Fruit fly (Drosophila melanogaster) whole organism, embryonic: Measurements from ENCODE around the gene CG5986.
A peak's percentile ranks its signal among the peaks of the same experiment; 100 is the strongest.

Experiments used
- Bdp1 ChIP-seq: fragments of 200-800 bp; sonication (Bioruptor generic); optimal IDR thresholded peaks from 3 replicates; lab custom pipeline; 2016; ENCODE audit warnings: missing biosample characterization, missing genetic modification characterization
- CG12219 ChIP-seq: fragments of 200-800 bp; sonication (Bioruptor generic); optimal IDR thresholded peaks from 3 replicates; lab custom pipeline; 2018; ENCODE audit warnings: missing biosample characterization, mild to moderate bottlenecking, missing genetic modification characterization
- CG12299 ChIP-seq: fragments of 200-800 bp; sonication (Bioruptor generic); optimal IDR thresholded peaks from 2 replicates; lab custom pipeline; 2018; ENCODE audit warnings: missing biosample characterization, mild to moderate bottlenecking, missing genetic modification characterization
- CG1233 ChIP-seq: fragments of 200-800 bp; sonication (Bioruptor generic); optimal IDR thresholded peaks from 4 replicates; lab custom pipeline; 2018; ENCODE audit warnings: missing biosample characterization, mild to moderate bottlenecking, missing genetic modification characterization
- CG14014 ChIP-seq: fragments of 200-800 bp; sonication (Bioruptor generic); IDR thresholded peaks from 2 replicates; pipeline ENCODE4 v1.3.6; 2022; ENCODE audit warnings: missing biosample characterization, missing genetic modification characterization
- CG15269 ChIP-seq: fragments of 200-800 bp; sonication (Bioruptor generic); optimal IDR thresholded peaks from 2 replicates; lab custom pipeline; 2018; ENCODE audit warnings: missing biosample characterization, mild to moderate bottlenecking, missing genetic modification characterization, moderate library complexity
- CG15601 ChIP-seq: fragments of 200-800 bp; sonication (Bioruptor generic); optimal IDR thresholded peaks from 3 replicates; lab custom pipeline; 2019; ENCODE audit warnings: missing biosample characterization, mild to moderate bottlenecking, missing genetic modification characterization, moderate library complexity
- CG1602 ChIP-seq: fragments of 200-800 bp; sonication (Bioruptor generic); optimal IDR thresholded peaks from 3 replicates; lab custom pipeline; 2016; ENCODE audit warnings: missing biosample characterization, missing genetic modification characterization
- CG17328 ChIP-seq: fragments of 200-800 bp; sonication (Bioruptor generic); IDR thresholded peaks from 2 replicates; pipeline ENCODE4 v1.3.6; 2022; ENCODE audit warnings: missing biosample characterization, missing genetic modification characterization
- CG17912 ChIP-seq: fragments of 200-800 bp; sonication (Bioruptor generic); optimal IDR thresholded peaks from 2 replicates; lab custom pipeline; 2018; ENCODE audit warnings: missing biosample characterization, mild to moderate bottlenecking, missing genetic modification characterization
- CG1792 ChIP-seq: fragments of 200-800 bp; sonication (Bioruptor generic); optimal IDR thresholded peaks from 2 replicates; lab custom pipeline; 2016; ENCODE audit warnings: missing biosample characterization, missing genetic modification characterization
- CG2129 ChIP-seq: fragments of 200-800 bp; sonication (Bioruptor generic); IDR thresholded peaks from 2 replicates; pipeline ENCODE4 v1.3.6; 2022; ENCODE audit warnings: missing biosample characterization, missing genetic modification characterization; ENCODE audit not compliant: partially characterized antibody
- CG2875 ChIP-seq: fragments of 200-800 bp; sonication (Bioruptor generic); optimal IDR thresholded peaks from 2 replicates; lab custom pipeline; 2017; ENCODE audit warnings: missing biosample characterization, mild to moderate bottlenecking, missing genetic modification characterization, missing genetic modification reagents
- CG30020 ChIP-seq: fragments of 200-800 bp; optimal IDR thresholded peaks from 2 replicates; lab custom pipeline; 2019; ENCODE audit warnings: missing biosample characterization, mild to moderate bottlenecking, missing genetic modification characterization, moderate library complexity
- CG30431 ChIP-seq: fragments of 200-800 bp; sonication (Bioruptor generic); optimal IDR thresholded peaks from 2 replicates; lab custom pipeline; 2017; ENCODE audit warnings: missing biosample characterization, missing genetic modification characterization
- CG3847 ChIP-seq: fragments of 200-800 bp; sonication (Bioruptor generic); IDR thresholded peaks from 2 replicates; pipeline ENCODE4 v1.3.6; 2022; ENCODE audit warnings: missing biosample characterization, missing genetic modification characterization
- CG4730 ChIP-seq: fragments of 200-800 bp; sonication (Bioruptor generic); IDR thresholded peaks from 2 replicates; pipeline ENCODE4 v1.3.6; 2022; ENCODE audit warnings: missing biosample characterization, missing genetic modification characterization
- CG9817 ChIP-seq: fragments of 200-800 bp; sonication (Bioruptor generic); optimal IDR thresholded peaks from 2 replicates; lab custom pipeline; 2018; ENCODE audit warnings: missing biosample characterization, mild to moderate bottlenecking, missing genetic modification characterization, moderate library complexity
- D19B ChIP-seq: fragments of 200-800 bp; sonication (Bioruptor generic); optimal IDR thresholded peaks from 2 replicates; lab custom pipeline; 2017; ENCODE audit warnings: missing biosample characterization, mild to moderate bottlenecking, missing genetic modification characterization
- Dll ChIP-seq: fragments of 200-800 bp; sonication (Bioruptor generic); IDR thresholded peaks from 4 replicates; pipeline ENCODE4 v1.3.6; 2022; ENCODE audit warnings: missing biosample characterization, missing genetic modification characterization; ENCODE audit not compliant: partially characterized antibody
- Eip74EF ChIP-seq, 2 experiments: fragments of 200-800 bp in 1 of 2; fragments of >200 bp in 1 of 2; sonication (Bioruptor generic) in 1 of 2; optimal IDR thresholded peaks; 2 replicates each; lab custom pipeline; 2017 to 2019; ENCODE audit warnings: missing biosample characterization in 2 of 2, missing genetic modification characterization in 2 of 2, mild to moderate bottlenecking in 1 of 2, moderate library complexity in 1 of 2
- HLH54F ChIP-seq: fragments of 200-800 bp; sonication (Bioruptor generic); optimal IDR thresholded peaks from 3 replicates; lab custom pipeline; 2016; ENCODE audit warnings: missing biosample characterization, missing genetic modification characterization
- HmgZ ChIP-seq: fragments of 200-800 bp; sonication (Bioruptor generic); optimal IDR thresholded peaks from 2 replicates; lab custom pipeline; 2018; ENCODE audit warnings: missing biosample characterization, mild to moderate bottlenecking, missing genetic modification characterization
- Hr51 ChIP-seq, 2 experiments: fragments of 200-800 bp; sonication (Bioruptor generic); optimal IDR thresholded peaks; 2 replicates in 1 of 2; 3 replicates in 1 of 2; lab custom pipeline; 2016 to 2018; ENCODE audit warnings: missing biosample characterization in 2 of 2, missing genetic modification characterization in 2 of 2, mild to moderate bottlenecking in 1 of 2, moderate library complexity in 1 of 2
- MBD-R2 ChIP-seq: fragments of 200-800 bp; sonication (Bioruptor generic); IDR thresholded peaks from 2 replicates; pipeline ENCODE4 v1.3.6; 2022; ENCODE audit warnings: missing biosample characterization, missing genetic modification characterization
- NfI ChIP-seq: fragments of 200-800 bp; sonication (Bioruptor generic); optimal IDR thresholded peaks from 3 replicates; lab custom pipeline; 2018; ENCODE audit warnings: missing biosample characterization, mild to moderate bottlenecking, missing genetic modification characterization, moderate library complexity
- Optix ChIP-seq: fragments of 200-800 bp; sonication (Bioruptor generic); IDR thresholded peaks from 3 replicates; pipeline ENCODE4 v1.3.6; 2022; ENCODE audit warnings: missing biosample characterization, missing genetic modification characterization
- PHDP ChIP-seq: fragments of 200-800 bp; sonication (Bioruptor generic); optimal IDR thresholded peaks from 3 replicates; lab custom pipeline; 2018; ENCODE audit warnings: missing biosample characterization, mild to moderate bottlenecking, missing genetic modification characterization, moderate library complexity
- Rfx ChIP-seq: fragments of 200-800 bp; sonication (Bioruptor generic); IDR thresholded peaks from 2 replicates; pipeline ENCODE4 v1.3.6; 2022; ENCODE audit warnings: missing biosample characterization, missing genetic modification characterization
- Side ChIP-seq: fragments of 200-800 bp; sonication (Bioruptor generic); optimal IDR thresholded peaks from 2 replicates; lab custom pipeline; 2016; ENCODE audit warnings: missing biosample characterization, missing genetic modification characterization
- Xbp1 ChIP-seq: fragments of 200-800 bp; sonication (Bioruptor generic); optimal IDR thresholded peaks from 3 replicates; lab custom pipeline; 2016; ENCODE audit warnings: missing biosample characterization, mild to moderate bottlenecking, missing genetic modification characterization
- Xrp1 ChIP-seq: fragments of 200-800 bp; sonication (Bioruptor generic); IDR thresholded peaks from 2 replicates; pipeline ENCODE4 v1.3.6; 2022; ENCODE audit warnings: missing biosample characterization, missing genetic modification characterization
- dm ChIP-seq: fragments of 200-800 bp; sonication (Bioruptor generic); optimal IDR thresholded peaks from 3 replicates; lab custom pipeline; 2016; ENCODE audit warnings: missing biosample characterization, missing genetic modification characterization
- esg ChIP-seq: fragments of 200-800 bp; sonication (Bioruptor generic); conservative IDR thresholded peaks from 2 replicates; pipeline ENCODE4 v1.3.6; 2022; ENCODE audit warnings: missing biosample characterization, missing genetic modification characterization
- ftz-f1 ChIP-seq: fragments of 200-800 bp; sonication (Bioruptor generic); optimal IDR thresholded peaks from 2 replicates; lab custom pipeline; 2016; ENCODE audit warnings: missing biosample characterization, missing genetic modification characterization
- gro ChIP-seq: fragments of 200-800 bp; sonication (Bioruptor generic); optimal IDR thresholded peaks from 2 replicates; lab custom pipeline; 2016; ENCODE audit warnings: missing biosample characterization, missing genetic modification characterization
- gsb-n ChIP-seq: fragments of 200-800 bp; sonication (Bioruptor generic); optimal IDR thresholded peaks from 3 replicates; lab custom pipeline; 2018; ENCODE audit warnings: missing biosample characterization, mild to moderate bottlenecking, missing genetic modification characterization
- insv ChIP-seq, 2 experiments: fragments of 200-800 bp; sonication (Bioruptor generic); optimal IDR thresholded peaks; 3 replicates each; lab custom pipeline; 2016 to 2018; ENCODE audit warnings: missing biosample characterization in 2 of 2, missing genetic modification characterization in 2 of 2
- mirr ChIP-seq: fragments of 200-800 bp; sonication (Bioruptor generic); optimal IDR thresholded peaks from 3 replicates; lab custom pipeline; 2018; ENCODE audit warnings: missing biosample characterization, mild to moderate bottlenecking, missing genetic modification characterization
- nerfin-1 ChIP-seq: fragments of 200-800 bp; sonication (Bioruptor generic); optimal IDR thresholded peaks from 3 replicates; lab custom pipeline; 2019; ENCODE audit warnings: missing biosample characterization, mild to moderate bottlenecking, missing genetic modification characterization, moderate library complexity
- nom ChIP-seq: fragments of 200-800 bp; sonication (Bioruptor generic); optimal IDR thresholded peaks from 2 replicates; lab custom pipeline; 2017; ENCODE audit warnings: missing biosample characterization, missing genetic modification characterization, mild to moderate bottlenecking, moderate library complexity, missing genetic modification reagents
- phol ChIP-seq: fragments of 200-800 bp; sonication (Bioruptor generic); optimal IDR thresholded peaks from 3 replicates; lab custom pipeline; 2018; ENCODE audit warnings: missing biosample characterization, mild to moderate bottlenecking, missing genetic modification characterization, moderate library complexity
- pzg ChIP-seq: fragments of 200-800 bp; sonication (Bioruptor generic); optimal IDR thresholded peaks from 3 replicates; lab custom pipeline; 2018; ENCODE audit warnings: missing biosample characterization, mild to moderate bottlenecking, missing genetic modification characterization, moderate library complexity
- run ChIP-seq: fragments of 200-800 bp; sonication (Bioruptor generic); optimal IDR thresholded peaks from 3 replicates; lab custom pipeline; 2018; ENCODE audit warnings: missing biosample characterization, mild to moderate bottlenecking, missing genetic modification characterization
- sna ChIP-seq: fragments of 200-800 bp; sonication (Bioruptor generic); IDR thresholded peaks from 2 replicates; pipeline ENCODE4 v1.3.6; 2022; ENCODE audit warnings: missing biosample characterization, missing genetic modification characterization; ENCODE audit not compliant: partially characterized antibody
- tin ChIP-seq: fragments of 200-800 bp; sonication (Bioruptor generic); optimal IDR thresholded peaks from 3 replicates; lab custom pipeline; 2016; ENCODE audit warnings: missing biosample characterization, missing genetic modification characterization
- unpg ChIP-seq: fragments of 200-800 bp; sonication (Bioruptor generic); optimal IDR thresholded peaks from 3 replicates; lab custom pipeline; 2018; ENCODE audit warnings: missing biosample characterization, mild to moderate bottlenecking, missing genetic modification characterization, moderate library complexity
- zfh2 ChIP-seq: fragments of 200-800 bp; sonication (Bioruptor generic); optimal IDR thresholded peaks from 2 replicates; lab custom pipeline; 2016; ENCODE audit warnings: missing biosample characterization, missing genetic modification characterization

The CG5986 gene

DNA sequence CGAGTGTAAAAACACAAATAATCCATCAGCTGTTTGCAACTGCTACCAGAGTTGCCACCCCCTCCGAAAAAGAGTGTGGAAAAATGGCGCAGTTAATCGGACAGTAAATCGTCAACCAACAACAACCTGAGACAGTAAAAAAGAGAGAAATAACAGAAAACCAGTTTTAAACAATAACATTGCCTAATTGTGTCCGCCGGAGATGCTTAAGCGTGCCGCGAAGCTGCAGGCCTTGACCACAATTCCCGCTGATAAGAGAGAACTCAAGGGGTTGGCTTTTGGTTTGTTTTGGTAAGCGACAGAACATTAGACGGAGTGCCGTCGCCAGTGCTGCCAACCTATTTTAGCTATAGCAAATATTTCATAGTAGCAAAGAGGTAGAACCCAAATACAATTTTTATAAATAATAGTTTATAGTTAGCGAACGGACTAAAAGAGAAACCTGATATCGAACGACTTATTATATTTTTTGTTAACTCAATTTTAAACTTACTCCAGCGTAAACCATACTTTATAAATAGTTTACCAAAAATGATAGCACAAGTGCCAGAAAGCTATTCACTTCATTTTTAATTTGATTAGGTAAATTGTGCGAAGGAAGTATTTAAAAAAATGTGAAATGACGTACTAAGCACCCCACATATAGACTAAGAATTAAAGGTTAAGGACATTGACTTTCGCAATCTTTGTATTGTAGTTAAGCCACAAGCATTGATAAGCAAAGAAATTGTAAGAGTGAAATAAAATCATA, 3.3 kb downstream of the CG5986 start, which contains the start of the genes Atg6 and Pisd (continued):
- no peak for TF ChIP-seq D19B (GFP tag; lab: Kevin White, UChicago)
- peak; percentile 90 for TF ChIP-seq MBD-R2 (GFP tag; lab: Robert Waterston, UW)
- peak; percentile 65 for TF ChIP-seq pzg
- TF ChIP-seq CG9817 (tag; lab: Kevin White, UChicago) = peak; percentile 22
- 0 out of 2 replicates have a peak, but pooled peaks have one; percentile 6 for TF ChIP-seq esg (GFP tag; lab: Robert Waterston, UW)
- TF ChIP-seq Bdp1 (GFP tag; lab: Kevin White, UChicago) = no peak
- TF ChIP-seq mirr = peak; percentile 69
- TF ChIP-seq nom (GFP tag; lab: Kevin White, UChicago) = peak; percentile 58
- peak; percentile 20; the same call in 1 of the 2 replicates for TF ChIP-seq CG2129
- TF ChIP-seq Eip74EF (GFP tag; optimal IDR thresholded peaks at IDR 0.05; lab: Kevin White, UChicago) = peak in 1 of 2 experiments; percentile 40
- TF ChIP-seq CG15601 = peak; percentile 16
- TF ChIP-seq HmgZ (tag; lab: Kevin White, UChicago) = peak; percentile 62
- TF ChIP-seq Dll (GFP tag; lab: Robert Waterston, UW) = peak; percentile 45; the same call in 1 of the 4 replicates
- 0 out of 2 replicates have a peak, but pooled peaks have one; percentile 39 for TF ChIP-seq CG17328
- TF ChIP-seq CG12299 (tag; lab: Kevin White, UChicago) = peak; percentile 5
- peak; percentile 1 for TF ChIP-seq NfI (GFP tag; lab: Kevin White, UChicago)
- TF ChIP-seq gsb-n (tag; lab: Kevin White, UChicago) = peak; percentile 13
- peak; percentile 61 for TF ChIP-seq CG3847 (GFP tag; lab: Robert Waterston, UW)
- TF ChIP-seq sna (GFP tag; lab: Robert Waterston, UW) = no peak
- no peak for TF ChIP-seq CG4730 (GFP tag; lab: Robert Waterston, UW)
- no peak for TF ChIP-seq CG1792
- peak; percentile 35 for TF ChIP-seq tin (GFP tag; lab: Kevin White, UChicago)
- TF ChIP-seq CG1233 (GFP tag; lab: Kevin White, UChicago) = no peak
- TF ChIP-seq Optix (GFP tag; lab: Robert Waterston, UW) = 0 out of 3 replicates have a peak, but pooled peaks have one; percentile 19
- TF ChIP-seq unpg (GFP tag; lab: Kevin White, UChicago) = peak; percentile 4
- no peak for TF ChIP-seq CG17912 (GFP tag; lab: Kevin White, UChicago)
- peak in 1 of 2 experiments; percentile 3 for TF ChIP-seq Hr51 (GFP tag; optimal IDR thresholded peaks at IDR 0.05; lab: Kevin White, UChicago)
- peak; percentile 73 for TF ChIP-seq gro (GFP tag; lab: Kevin White, UChicago)
- peak; percentile 35 for TF ChIP-seq CG15269 (tag; lab: Kevin White, UChicago)
- no peak for TF ChIP-seq CG1602 (GFP tag; lab: Kevin White, UChicago)
- no peak for TF ChIP-seq CG2875
- peak; percentile 21 for TF ChIP-seq Xbp1 (GFP tag; lab: Kevin White, UChicago)
- peak; percentile 19 for TF ChIP-seq CG12219 (GFP tag; lab: Kevin White, UChicago)
- peak; percentile 20 for TF ChIP-seq PHDP (tag; lab: Kevin White, UChicago)
- TF ChIP-seq phol = peak; percentile 95
- no peak for TF ChIP-seq CG14014
- TF ChIP-seq Xrp1 = peak; percentile 46; the same call in 1 of the 2 replicates
- peak in 1 of 2 experiments; percentile 9 for TF ChIP-seq insv (GFP tag; optimal IDR thresholded peaks at IDR 0.05; lab: Kevin White, UChicago)
- no peak for TF ChIP-seq CG30431 (GFP tag; lab: Kevin White, UChicago)
- peak; percentile 48 for TF ChIP-seq zfh2 (GFP tag; lab: Kevin White, UChicago)
- TF ChIP-seq dm = peak; percentile 10
- peak; percentile 37 for TF ChIP-seq CG30020
- TF ChIP-seq Side = peak; percentile 39
- TF ChIP-seq ftz-f1 (GFP tag; lab: Kevin White, UChicago) = peak; percentile 92
- TF ChIP-seq nerfin-1 (tag; lab: Kevin White, UChicago) = peak; percentile 22
- no peak for TF ChIP-seq run
- peak; percentile 27 for TF ChIP-seq HLH54F (GFP tag; lab: Kevin White, UChicago)
- peak; percentile 64 for TF ChIP-seq Rfx
